Fruit fly (Drosophila melanogaster) Kc167 (cell line): ENCODE data around the gene Ntl.

Experiments
- Myc ChIP-seq: fragments of >200 bp; optimal IDR thresholded peaks from 2 replicates; lab custom pipeline; 2017; ENCODE audit warnings: missing external identifiers
- Sin3A ChIP-seq: fragments of >200 bp; optimal IDR thresholded peaks from 2 replicates; lab custom pipeline; 2018; ENCODE audit warnings: missing external identifiers
- h ChIP-seq: fragments of >200 bp; optimal IDR thresholded peaks from 3 replicates; lab custom pipeline; 2018; ENCODE audit warnings: missing external identifiers
- insv ChIP-seq: fragments of >200 bp; optimal IDR thresholded peaks from 3 replicates; lab custom pipeline; 2018; ENCODE audit warnings: missing external identifiers
- psq ChIP-seq: fragments of >200 bp; optimal IDR thresholded peaks from 2 replicates; lab custom pipeline; 2017; ENCODE audit warnings: missing external identifiers
- ttk ChIP-seq: sonication (Bioruptor generic); optimal IDR thresholded peaks from 2 replicates; lab custom pipeline; 2017; ENCODE audit warnings: missing external identifiers

- TF ChIP-seq Sin3A (lab: Kevin White, UChicago) (no peak), Myc (lab: Kevin White, UChicago) (no peak), h (lab: Kevin White, UChicago) (no peak), ttk (lab: Kevin White, UChicago) (no peak), psq (lab: Kevin White, UChicago) (no peak), insv (lab: Kevin White, UChicago) (no peak)
Measured at dm6 chr2L:7754539-7754938, 43.9 kb downstream of the Ntl start.
